Worm (Caenorhabditis elegans) whole organism, L3 larva: ENCODE measurements around the gene ZK470.2.

Source experiments
- R02D3.7 ChIP-seq: fragments of 150-350 bp; optimal IDR thresholded peaks from 2 replicates; lab custom pipeline; 2014; ENCODE audit warnings: missing biosample characterization, missing genetic modification characterization
- ZK546.5 ChIP-seq: sonication (generic microtip); optimal IDR thresholded peaks from 2 replicates; lab custom pipeline; 2017; ENCODE audit warnings: missing biosample characterization, missing genetic modification characterization
- aly-2 ChIP-seq: fragments of 150-350 bp; optimal IDR thresholded peaks from 2 replicates; lab custom pipeline; 2014; ENCODE audit warnings: missing biosample characterization, missing genetic modification characterization
- ama-1 ChIP-seq: fragments of 150-350 bp; optimal IDR thresholded peaks from 2 replicates; lab custom pipeline; 2018
- ceh-16 ChIP-seq: sonication (generic microtip); optimal IDR thresholded peaks from 2 replicates; lab custom pipeline; 2017; ENCODE audit warnings: missing biosample characterization, missing genetic modification characterization
- ceh-28 ChIP-seq: fragments of 150-350 bp; optimal IDR thresholded peaks from 2 replicates; lab custom pipeline; 2014; ENCODE audit warnings: missing biosample characterization, missing genetic modification reagents, missing genetic modification characterization
- ceh-82 ChIP-seq: fragments of 150-350 bp; optimal IDR thresholded peaks from 2 replicates; lab custom pipeline; 2014; ENCODE audit warnings: missing biosample characterization, missing genetic modification characterization
- ceh-9 ChIP-seq: sonication (generic microtip); optimal IDR thresholded peaks from 2 replicates; lab custom pipeline; 2018; ENCODE audit warnings: missing biosample characterization, missing genetic modification characterization
- daf-12 ChIP-seq: fragments of 150-350 bp; optimal IDR thresholded peaks from 2 replicates; lab custom pipeline; 2014; ENCODE audit warnings: missing biosample characterization, missing genetic modification reagents, missing genetic modification characterization
- egl-27 ChIP-seq: sonication (generic microtip); optimal IDR thresholded peaks from 4 replicates; lab custom pipeline; 2017; ENCODE audit warnings: missing biosample characterization, missing genetic modification reagents, missing genetic modification characterization
- egl-5 ChIP-seq: fragments of 150-350 bp; optimal IDR thresholded peaks from 2 replicates; lab custom pipeline; 2017; ENCODE audit warnings: missing biosample characterization, missing genetic modification reagents, missing genetic modification characterization, inconsistent platforms
- elt-1 ChIP-seq: fragments of 150-350 bp; optimal IDR thresholded peaks from 2 replicates; lab custom pipeline; 2014; ENCODE audit warnings: missing biosample characterization, missing genetic modification characterization
- elt-2 ChIP-seq: sonication (generic microtip); optimal IDR thresholded peaks from 2 replicates; lab custom pipeline; 2016; ENCODE audit warnings: missing genetic modification reagents, mild to moderate bottlenecking, missing genetic modification characterization, missing compliant biosample characterization
- elt-3 ChIP-seq, 3 experiments: fragments of 150-350 bp in 1 of 3; sonication (generic microtip) in 2 of 3; optimal IDR thresholded peaks; 2 replicates in 2 of 3; 4 replicates in 1 of 3; lab custom pipeline; 2014 to 2017; ENCODE audit warnings: missing biosample characterization in 3 of 3, missing genetic modification characterization in 3 of 3
- eor-1 ChIP-seq, 2 experiments: fragments of 150-350 bp; optimal IDR thresholded peaks; 2 replicates each; lab custom pipeline; 2014 to 2018; ENCODE audit warnings: missing biosample characterization in 2 of 2, missing genetic modification characterization in 2 of 2
- fkh-10 ChIP-seq: sonication (generic microtip); optimal IDR thresholded peaks from 2 replicates; lab custom pipeline; 2017; ENCODE audit warnings: missing biosample characterization, missing genetic modification reagents, missing genetic modification characterization
- fkh-2 ChIP-seq: fragments of 150-350 bp; optimal IDR thresholded peaks from 2 replicates; lab custom pipeline; 2014; ENCODE audit warnings: missing biosample characterization, missing genetic modification reagents, missing genetic modification characterization
- fos-1 ChIP-seq: fragments of 150-350 bp; optimal IDR thresholded peaks from 2 replicates; lab custom pipeline; 2014; ENCODE audit warnings: missing biosample characterization, missing genetic modification characterization
- hmg-11 ChIP-seq: sonication (generic microtip); optimal IDR thresholded peaks from 2 replicates; lab custom pipeline; 2016; ENCODE audit warnings: missing genetic modification characterization, missing compliant biosample characterization
- jun-1 ChIP-seq: fragments of 150-350 bp; optimal IDR thresholded peaks from 2 replicates; lab custom pipeline; 2014; ENCODE audit warnings: missing biosample characterization, missing genetic modification reagents, missing genetic modification characterization
- lin-15B ChIP-seq: fragments of 150-350 bp; optimal IDR thresholded peaks from 2 replicates; lab custom pipeline; 2014; ENCODE audit warnings: missing biosample characterization, missing genetic modification characterization
- lin-39 ChIP-seq: fragments of 150-350 bp; optimal IDR thresholded peaks from 2 replicates; lab custom pipeline; 2018; ENCODE audit warnings: missing biosample characterization, missing genetic modification reagents, missing genetic modification characterization
- lsy-12 ChIP-seq: sonication (generic microtip); optimal IDR thresholded peaks from 2 replicates; lab custom pipeline; 2016; ENCODE audit warnings: mild to moderate bottlenecking, missing genetic modification characterization, missing compliant biosample characterization
- mdl-1 ChIP-seq: fragments of 150-350 bp; optimal IDR thresholded peaks from 2 replicates; lab custom pipeline; 2014; ENCODE audit warnings: missing biosample characterization, missing genetic modification characterization
- mml-1 ChIP-seq: fragments of 150-350 bp; sonication (generic microtip); optimal IDR thresholded peaks from 3 replicates; lab custom pipeline; 2014; ENCODE audit warnings: missing biosample characterization, missing genetic modification characterization
- nfya-1 ChIP-seq: sonication (generic microtip); optimal IDR thresholded peaks from 2 replicates; lab custom pipeline; 2017; ENCODE audit warnings: missing genetic modification characterization, mild to moderate bottlenecking, missing compliant biosample characterization, antibody characterized with exemption, moderate library complexity; ENCODE audit not compliant: insufficient read depth
- nhr-11 ChIP-seq: fragments of 150-350 bp; optimal IDR thresholded peaks from 2 replicates; lab custom pipeline; 2014; ENCODE audit warnings: missing biosample characterization, missing genetic modification characterization
- nhr-12 ChIP-seq: fragments of 150-350 bp; optimal IDR thresholded peaks from 2 replicates; lab custom pipeline; 2014; ENCODE audit warnings: missing biosample characterization, missing genetic modification characterization
- nhr-23 ChIP-seq: fragments of 150-350 bp; optimal IDR thresholded peaks from 2 replicates; lab custom pipeline; 2014; ENCODE audit warnings: missing biosample characterization, missing genetic modification reagents, missing genetic modification characterization
- nhr-237 ChIP-seq: fragments of 150-350 bp; optimal IDR thresholded peaks from 2 replicates; lab custom pipeline; 2014; ENCODE audit warnings: missing biosample characterization, missing genetic modification characterization
- nhr-25 ChIP-seq: sonication (generic microtip); optimal IDR thresholded peaks from 2 replicates; lab custom pipeline; 2017; ENCODE audit warnings: missing biosample characterization, missing genetic modification characterization
- nhr-28 ChIP-seq: fragments of 150-350 bp; optimal IDR thresholded peaks from 2 replicates; lab custom pipeline; 2014; ENCODE audit warnings: missing biosample characterization, missing genetic modification characterization
- nhr-43 ChIP-seq: sonication (generic microtip); optimal IDR thresholded peaks from 2 replicates; lab custom pipeline; 2016; ENCODE audit warnings: mild to moderate bottlenecking, missing genetic modification characterization, missing compliant biosample characterization; ENCODE audit not compliant: poor library complexity, severe bottlenecking
- nhr-67 ChIP-seq: fragments of 150-350 bp; optimal IDR thresholded peaks from 2 replicates; lab custom pipeline; 2014; ENCODE audit warnings: missing biosample characterization, missing genetic modification characterization
- nhr-76 ChIP-seq: fragments of 150-350 bp; sonication (generic microtip); optimal IDR thresholded peaks from 5 replicates; lab custom pipeline; 2014; ENCODE audit warnings: missing biosample characterization, missing genetic modification characterization
- nhr-77 ChIP-seq: fragments of 150-350 bp; optimal IDR thresholded peaks from 2 replicates; lab custom pipeline; 2014; ENCODE audit warnings: missing biosample characterization, missing genetic modification characterization
- pha-4 ChIP-seq: fragments of 150-350 bp; optimal IDR thresholded peaks from 2 replicates; lab custom pipeline; 2014; ENCODE audit warnings: missing biosample characterization, missing genetic modification reagents, missing genetic modification characterization
- pqm-1 ChIP-seq: fragments of 150-350 bp; optimal IDR thresholded peaks from 2 replicates; lab custom pipeline; 2017; ENCODE audit warnings: missing biosample characterization, missing genetic modification characterization, inconsistent platforms
- sea-2 ChIP-seq: fragments of 150-350 bp; sonication (generic microtip); optimal IDR thresholded peaks from 4 replicates; lab custom pipeline; 2014; ENCODE audit warnings: missing biosample characterization, missing genetic modification reagents, missing genetic modification characterization
- skn-1 ChIP-seq: fragments of 150-350 bp; optimal IDR thresholded peaks from 2 replicates; lab custom pipeline; 2014; ENCODE audit warnings: missing biosample characterization, missing genetic modification characterization
- snpc-4 ChIP-seq: fragments of 150-350 bp; optimal IDR thresholded peaks from 2 replicates; lab custom pipeline; 2014; ENCODE audit warnings: missing biosample characterization, missing genetic modification characterization
- tbx-2 ChIP-seq: sonication (generic microtip); optimal IDR thresholded peaks from 2 replicates; lab custom pipeline; 2016; ENCODE audit warnings: mild to moderate bottlenecking, missing genetic modification characterization, missing compliant biosample characterization
- unc-39 ChIP-seq: sonication (generic microtip); optimal IDR thresholded peaks from 4 replicates; lab custom pipeline; 2017; ENCODE audit warnings: missing biosample characterization, missing genetic modification characterization
- unc-62 ChIP-seq: fragments of 150-350 bp; sonication (generic microtip); optimal IDR thresholded peaks from 4 replicates; lab custom pipeline; 2014; ENCODE audit warnings: missing biosample characterization, missing genetic modification reagents, missing genetic modification characterization
- zag-1 ChIP-seq: fragments of 150-350 bp; optimal IDR thresholded peaks from 2 replicates; lab custom pipeline; 2014; ENCODE audit warnings: missing biosample characterization, missing genetic modification characterization
- ztf-11 ChIP-seq: fragments of 150-350 bp; optimal IDR thresholded peaks from 2 replicates; lab custom pipeline; 2014; ENCODE audit warnings: missing biosample characterization, missing genetic modification characterization
- ztf-4 ChIP-seq: fragments of 150-350 bp; optimal IDR thresholded peaks from 2 replicates; lab custom pipeline; 2014; ENCODE audit warnings: missing biosample characterization, missing genetic modification characterization

Gene ZK470.2

DNA sequence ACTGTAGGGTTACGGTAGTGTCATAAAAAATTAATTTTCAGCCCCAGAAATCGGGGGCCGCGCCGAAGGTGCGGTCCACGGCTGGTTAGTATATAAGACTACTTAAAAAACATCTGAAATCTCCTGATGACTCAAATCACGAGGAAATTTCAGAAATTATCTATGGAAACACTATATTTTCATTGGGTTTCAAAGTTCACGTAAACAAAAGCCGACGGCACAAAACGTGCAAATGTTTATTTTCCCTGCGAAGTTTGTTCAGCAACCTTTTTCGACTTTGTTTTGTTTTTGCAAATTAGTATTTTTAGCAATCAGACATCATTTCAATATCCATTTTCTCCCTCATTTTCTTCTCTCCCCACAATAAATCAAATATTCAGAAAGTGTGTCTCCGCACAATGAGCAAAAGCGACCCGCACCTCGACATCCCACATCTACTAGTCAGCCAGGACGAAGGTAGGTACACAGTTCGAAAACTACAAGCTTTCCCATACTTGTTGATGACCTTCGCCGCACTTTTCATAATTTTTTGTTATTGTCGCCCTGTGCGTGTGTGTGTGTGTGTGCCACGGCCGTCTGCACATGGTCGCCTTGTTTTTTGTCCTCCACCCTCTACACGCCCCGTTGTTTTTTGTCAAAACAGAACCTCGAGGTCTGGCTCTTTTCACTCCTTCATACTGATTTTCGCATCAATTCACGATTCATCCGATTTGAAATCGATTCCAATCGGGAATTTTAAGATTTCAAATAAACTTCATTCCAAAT lies 1.8 kb downstream of the ZK470.2 start:
- no peak for TF ChIP-seq fkh-10 (GFP tag; lab: Kevin White, UChicago)
- no peak for TF ChIP-seq nhr-28
- no peak for TF ChIP-seq nhr-43

DNA sequence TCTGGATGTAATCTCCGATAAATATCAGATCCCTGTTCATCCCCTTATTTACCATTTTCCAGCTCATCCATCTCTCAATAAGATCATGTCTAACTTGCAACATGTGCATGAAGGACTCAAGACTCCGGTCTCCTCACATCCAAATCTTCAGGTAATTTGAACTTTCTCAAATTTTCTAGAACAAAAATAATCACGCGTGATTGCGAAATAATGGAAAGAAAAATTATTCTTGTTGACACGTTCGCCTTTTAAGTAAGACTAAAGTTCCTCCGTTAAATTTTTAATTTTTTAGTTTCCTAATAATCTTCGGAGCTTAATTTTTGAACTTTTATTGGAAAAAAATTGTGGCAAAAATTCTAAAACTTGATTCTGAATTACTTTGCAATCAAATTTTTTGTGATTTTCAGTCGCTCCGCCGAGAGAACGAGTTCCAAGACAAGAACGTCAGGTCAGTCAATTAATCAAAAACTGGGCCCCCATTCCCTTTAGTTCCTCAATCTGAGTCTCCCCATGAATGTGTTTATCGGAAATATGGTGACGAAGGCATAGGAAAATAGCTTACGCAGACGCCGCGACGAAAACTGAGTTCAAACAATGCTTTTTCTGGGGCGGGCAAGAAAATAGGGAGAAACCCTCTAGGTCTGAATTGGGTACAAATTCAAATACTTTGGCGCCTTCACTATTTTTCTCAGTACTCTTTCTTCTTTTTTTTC lies 2.7 kb downstream of the ZK470.2 start:
- no peak for TF ChIP-seq pqm-1 (tag; lab: Kevin White, UChicago)
- TF ChIP-seq daf-12 (tag; lab: Kevin White, UChicago), result no peak
- peak; percentile 9 for TF ChIP-seq R02D3.7 (tag; lab: Kevin White, UChicago)
- TF ChIP-seq tbx-2 (tag; lab: Kevin White, UChicago), result no peak
- no peak for TF ChIP-seq nhr-12 (tag; lab: Kevin White, UChicago)
- TF ChIP-seq lin-15B (tag; lab: Kevin White, UChicago), result no peak
- TF ChIP-seq unc-62, result peak; percentile 33
- TF ChIP-seq hmg-11 (tag; lab: Kevin White, UChicago), result peak; percentile 19
- TF ChIP-seq ceh-82 (tag; lab: Kevin White, UChicago), result no peak
- TF ChIP-seq elt-2 (tag; lab: Kevin White, UChicago), result peak; percentile 23
- no peak for TF ChIP-seq ceh-16 (tag; lab: Kevin White, UChicago)
- peak; percentile 4 for TF ChIP-seq egl-5 (tag; lab: Kevin White, UChicago)
- TF ChIP-seq unc-39 (tag; lab: Kevin White, UChicago), result no peak
- no peak for TF ChIP-seq skn-1 (tag; lab: Kevin White, UChicago)
- TF ChIP-seq nhr-43, result peak; percentile 65
- no peak for TF ChIP-seq fos-1 (tag; lab: Kevin White, UChicago)
- no peak for TF ChIP-seq nhr-76 (tag; lab: Kevin White, UChicago)
- no peak for TF ChIP-seq aly-2
- TF ChIP-seq elt-1 (tag; lab: Kevin White, UChicago), result no peak
- TF ChIP-seq ceh-9 (tag; lab: Kevin White, UChicago), result no peak
- TF ChIP-seq snpc-4 (tag; lab: Kevin White, UChicago), result no peak
- no peak for TF ChIP-seq zag-1 (tag; lab: Kevin White, UChicago)
- TF ChIP-seq egl-27, result no peak
- TF ChIP-seq fkh-10 (GFP tag; lab: Kevin White, UChicago), result no peak
- TF ChIP-seq ama-1 (lab: Kevin White, UChicago), result peak; percentile 30
- no peak for TF ChIP-seq pha-4 (tag; lab: Kevin White, UChicago)
- no peak for TF ChIP-seq nhr-67 (tag; lab: Kevin White, UChicago)
- peak; percentile 51 for TF ChIP-seq nfya-1 (tag; lab: Kevin White, UChicago)
- peak; percentile 29 for TF ChIP-seq mdl-1
- no peak for TF ChIP-seq ztf-11 (tag; lab: Kevin White, UChicago)
- TF ChIP-seq ceh-28 (tag; lab: Kevin White, UChicago), result peak; percentile 57
- no peak for TF ChIP-seq fkh-2 (tag; lab: Kevin White, UChicago)
- TF ChIP-seq ztf-4 (tag; lab: Kevin White, UChicago), result no peak
- no peak for TF ChIP-seq ZK546.5 (tag; lab: Kevin White, UChicago)
- TF ChIP-seq nhr-77 (tag; lab: Kevin White, UChicago), result no peak
- TF ChIP-seq lin-39 (tag; lab: Kevin White, UChicago), result peak; percentile 66
- no peak for TF ChIP-seq eor-1 (tag; optimal IDR thresholded peaks at IDR 0.05; lab: Kevin White, UChicago)
- no peak for TF ChIP-seq nhr-237 (tag; lab: Kevin White, UChicago)
- TF ChIP-seq nhr-25 (tag; lab: Kevin White, UChicago), result no peak
- no peak for TF ChIP-seq mml-1
- peak; percentile 41 for TF ChIP-seq nhr-23 (tag; lab: Kevin White, UChicago)
- no peak for TF ChIP-seq sea-2 (GFP tag; lab: Kevin White, UChicago)
- peak; percentile 30 for TF ChIP-seq jun-1
- TF ChIP-seq elt-3 (tag; optimal IDR thresholded peaks at IDR 0.05; lab: Kevin White, UChicago), result peak in 2 of 3 experiments; percentile 32 to 68
- TF ChIP-seq nhr-11 (tag; lab: Kevin White, UChicago), result no peak
- TF ChIP-seq lsy-12, result no peak
- no peak for TF ChIP-seq nhr-28
